Fruit fly (Drosophila melanogaster) whole organism, wandering third instar larva: Measurements from ENCODE around the gene fz4.

Experiments used
- Abd-B ChIP-seq: fragments of >200 bp; optimal IDR thresholded peaks from 2 replicates; lab custom pipeline; 2017; ENCODE audit warnings: missing biosample characterization, missing genetic modification characterization
- CG32264 ChIP-seq: fragments of 200-800 bp; sonication (Bioruptor generic); optimal IDR thresholded peaks from 2 replicates; lab custom pipeline; 2016; ENCODE audit warnings: missing biosample characterization, missing genetic modification characterization
- CG9705 ChIP-seq: fragments of 200-800 bp; sonication (Bioruptor generic); optimal IDR thresholded peaks from 2 replicates; lab custom pipeline; 2018; ENCODE audit warnings: missing biosample characterization, mild to moderate bottlenecking, missing genetic modification characterization
- CrebA ChIP-seq: fragments of 200-800 bp; sonication (Bioruptor generic); optimal IDR thresholded peaks from 2 replicates; lab custom pipeline; 2016; ENCODE audit warnings: missing biosample characterization, mild to moderate bottlenecking, missing genetic modification characterization, borderline replicate concordance
- Dfd ChIP-seq: fragments of >200 bp; optimal IDR thresholded peaks from 2 replicates; lab custom pipeline; 2017; ENCODE audit warnings: missing biosample characterization, missing genetic modification characterization
- Dif ChIP-seq: fragments of 200-275, 200-300 bp; sonication (Bioruptor generic); optimal IDR thresholded peaks from 2 replicates; lab custom pipeline; 2018; ENCODE audit warnings: missing biosample characterization, missing genetic modification characterization; ENCODE audit not compliant: partially characterized antibody
- GATAd ChIP-seq: sonication (Bioruptor generic); optimal IDR thresholded peaks from 2 replicates; lab custom pipeline; 2016; ENCODE audit warnings: missing biosample characterization, missing genetic modification characterization
- HLH106 ChIP-seq: fragments of 200-800 bp; optimal IDR thresholded peaks from 3 replicates; lab custom pipeline; 2019; ENCODE audit warnings: missing biosample characterization, mild to moderate bottlenecking, missing genetic modification characterization, moderate library complexity
- Hnf4 ChIP-seq: fragments of 200-800 bp; sonication (Bioruptor generic); optimal IDR thresholded peaks from 2 replicates; lab custom pipeline; 2016; ENCODE audit warnings: missing biosample characterization, mild to moderate bottlenecking, missing genetic modification characterization
- Hr78 ChIP-seq: fragments of >200 bp; optimal IDR thresholded peaks from 2 replicates; lab custom pipeline; 2017; ENCODE audit warnings: missing biosample characterization, missing genetic modification characterization
- Hr83 ChIP-seq: fragments of 200-300 bp; sonication (Bioruptor generic); optimal IDR thresholded peaks from 2 replicates; lab custom pipeline; 2016; ENCODE audit warnings: missing biosample characterization, mild to moderate bottlenecking, missing genetic modification characterization, moderate library complexity; ENCODE audit not compliant: poor library complexity, severe bottlenecking
- Jra ChIP-seq: sonication (Bioruptor generic); optimal IDR thresholded peaks from 2 replicates; lab custom pipeline; 2016; ENCODE audit warnings: missing biosample characterization, missing genetic modification characterization
- Mio ChIP-seq: sonication (Bioruptor generic); optimal IDR thresholded peaks from 2 replicates; lab custom pipeline; 2016; ENCODE audit warnings: missing biosample characterization, missing genetic modification characterization
- Myc ChIP-seq: fragments of >200 bp; optimal IDR thresholded peaks from 2 replicates; lab custom pipeline; 2017
- N ChIP-seq: fragments of >200 bp; optimal IDR thresholded peaks from 2 replicates; lab custom pipeline; 2018; ENCODE audit warnings: missing biosample characterization, missing external identifiers, missing genetic modification characterization
- OdsH ChIP-seq: fragments of 200-800 bp; sonication (Bioruptor generic); optimal IDR thresholded peaks from 2 replicates; lab custom pipeline; 2016; ENCODE audit warnings: missing biosample characterization, mild to moderate bottlenecking, missing genetic modification characterization
- Rel ChIP-seq, 2 experiments: fragments of 200-800 bp; sonication (Bioruptor generic) in 1 of 2; optimal IDR thresholded peaks; 2 replicates in 1 of 2; 3 replicates in 1 of 2; lab custom pipeline; 2016 to 2019; ENCODE audit warnings: mild to moderate bottlenecking in 2 of 2, missing biosample characterization in 2 of 2, missing genetic modification characterization in 2 of 2, moderate library complexity in 1 of 2
- Sp1 ChIP-seq: fragments of 200-800 bp; sonication (Bioruptor generic); optimal IDR thresholded peaks from 3 replicates; lab custom pipeline; 2019; ENCODE audit warnings: missing biosample characterization, mild to moderate bottlenecking, missing genetic modification characterization, moderate library complexity
- Vsx2 ChIP-seq: fragments of 200-300, 225-300 bp; sonication (Bioruptor generic); optimal IDR thresholded peaks from 2 replicates; lab custom pipeline; 2018; ENCODE audit warnings: missing biosample characterization, missing genetic modification characterization; ENCODE audit not compliant: partially characterized antibody
- br ChIP-seq: fragments of 200-800 bp; sonication (Bioruptor generic); optimal IDR thresholded peaks from 2 replicates; lab custom pipeline; 2016; ENCODE audit warnings: missing biosample characterization, missing genetic modification characterization
- brk ChIP-seq: fragments of 200-800 bp; sonication (Bioruptor generic); optimal IDR thresholded peaks from 2 replicates; lab custom pipeline; 2016; ENCODE audit warnings: missing biosample characterization, mild to moderate bottlenecking, missing genetic modification characterization
- dl ChIP-seq, 2 experiments: fragments of 175-275, 200-275 bp in 1 of 2; fragments of 200-275 bp in 1 of 2; sonication (Bioruptor generic); optimal IDR thresholded peaks; lab custom pipeline; 2018; ENCODE audit warnings: mild to moderate bottlenecking in 2 of 2, missing biosample characterization in 2 of 2, missing genetic modification characterization in 2 of 2, moderate library complexity in 2 of 2; ENCODE audit not compliant: partially characterized antibody in 2 of 2, insufficient read depth in 1 of 2
- dmrt93B ChIP-seq: fragments of 200-800 bp; sonication (Bioruptor generic); optimal IDR thresholded peaks from 2 replicates; lab custom pipeline; 2018; ENCODE audit warnings: missing biosample characterization, mild to moderate bottlenecking, missing genetic modification characterization
- dsf ChIP-seq: sonication (Bioruptor generic); optimal IDR thresholded peaks from 2 replicates; lab custom pipeline; 2016; ENCODE audit warnings: missing biosample characterization, missing genetic modification characterization, borderline replicate concordance
- ey ChIP-seq: fragments of 200-800 bp; sonication (Bioruptor generic); optimal IDR thresholded peaks from 2 replicates; lab custom pipeline; 2016; ENCODE audit warnings: missing biosample characterization, missing genetic modification characterization
- foxo ChIP-seq, 2 experiments: fragments of 200-800 bp; sonication (Bioruptor generic); optimal IDR thresholded peaks; 2 replicates in 1 of 2; 3 replicates in 1 of 2; lab custom pipeline; 2016 to 2017; ENCODE audit warnings: missing biosample characterization in 2 of 2, missing genetic modification characterization in 2 of 2
- fru ChIP-seq: fragments of 200-800 bp; sonication (Bioruptor generic); optimal IDR thresholded peaks from 3 replicates; lab custom pipeline; 2016; ENCODE audit warnings: missing biosample characterization, mild to moderate bottlenecking, missing genetic modification characterization
- h ChIP-seq: fragments of 200-800 bp; sonication (Bioruptor generic); optimal IDR thresholded peaks from 3 replicates; lab custom pipeline; 2016; ENCODE audit warnings: missing biosample characterization, mild to moderate bottlenecking, missing genetic modification characterization
- jim ChIP-seq: fragments of 175-275, 200-325 bp; sonication (Bioruptor generic); optimal IDR thresholded peaks from 2 replicates; lab custom pipeline; 2016; ENCODE audit warnings: missing biosample characterization, mild to moderate bottlenecking, missing genetic modification characterization
- lola ChIP-seq: fragments of >200 bp; optimal IDR thresholded peaks from 2 replicates; lab custom pipeline; 2017; ENCODE audit warnings: missing biosample characterization, missing genetic modification characterization
- pan ChIP-seq: fragments of >200 bp; optimal IDR thresholded peaks from 2 replicates; lab custom pipeline; 2017
- psq ChIP-seq: fragments of 200-800 bp; sonication (Bioruptor generic); optimal IDR thresholded peaks from 3 replicates; lab custom pipeline; 2017; ENCODE audit warnings: missing biosample characterization, mild to moderate bottlenecking, missing genetic modification characterization, moderate library complexity
- rgr ChIP-seq: fragments of 200-800 bp; sonication (Bioruptor generic); optimal IDR thresholded peaks from 3 replicates; lab custom pipeline; 2016; ENCODE audit warnings: missing biosample characterization, mild to moderate bottlenecking, missing genetic modification characterization
- sage ChIP-seq: fragments of 200-800 bp; sonication (Bioruptor generic); optimal IDR thresholded peaks from 2 replicates; lab custom pipeline; 2016; ENCODE audit warnings: missing biosample characterization, mild to moderate bottlenecking, missing genetic modification characterization
- sv ChIP-seq: fragments of 200-800 bp; sonication (Bioruptor generic); optimal IDR thresholded peaks from 3 replicates; lab custom pipeline; 2016; ENCODE audit warnings: missing biosample characterization, missing genetic modification characterization
- tai ChIP-seq: sonication (Bioruptor generic); optimal IDR thresholded peaks from 2 replicates; lab custom pipeline; 2016; ENCODE audit warnings: missing biosample characterization, missing genetic modification characterization
- usp ChIP-seq: fragments of >200 bp; optimal IDR thresholded peaks from 2 replicates; lab custom pipeline; 2017; ENCODE audit warnings: missing biosample characterization, missing genetic modification characterization
- woc ChIP-seq: sonication (Bioruptor generic); optimal IDR thresholded peaks from 2 replicates; lab custom pipeline; 2016; ENCODE audit warnings: missing biosample characterization, mild to moderate bottlenecking, missing genetic modification characterization

Gene fz4

DNA sequence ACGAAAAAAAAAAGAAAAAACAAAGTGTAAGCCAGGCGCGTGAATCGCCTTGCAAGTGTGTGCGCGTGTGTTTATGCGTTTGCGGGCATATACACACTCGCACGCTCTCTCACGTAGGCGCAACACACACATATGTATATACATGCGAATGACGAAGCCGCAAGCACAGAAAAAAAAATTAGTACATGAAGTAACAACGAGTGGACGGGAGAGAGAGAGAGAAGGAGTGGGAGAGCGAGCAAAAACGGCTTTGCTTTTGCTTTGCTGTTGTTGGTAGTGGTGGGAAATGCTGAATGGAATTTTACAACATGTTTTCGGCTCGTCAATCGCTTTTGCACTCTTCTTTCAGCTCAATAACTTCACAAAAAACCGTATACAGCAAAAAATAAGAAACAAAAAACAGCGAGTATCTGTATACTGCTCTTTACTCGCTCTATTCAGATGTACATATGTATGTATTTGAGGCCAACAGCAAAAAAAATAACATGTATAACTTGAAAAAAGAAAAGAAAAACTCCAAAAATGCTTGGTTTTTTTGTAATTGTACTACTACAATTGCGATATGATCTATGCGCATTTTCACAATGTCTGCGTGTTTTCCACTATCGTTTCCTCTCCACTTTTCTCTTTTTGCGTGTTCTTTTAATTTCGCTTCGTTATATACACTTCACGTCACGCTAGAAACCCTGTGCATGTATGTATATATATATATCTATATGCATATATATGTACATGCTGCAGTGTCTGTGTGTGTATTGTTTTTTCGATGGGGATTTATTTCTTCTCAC is 12.9 kb downstream of the fz4 start:
- no peak for TF ChIP-seq h (GFP tag; lab: Kevin White, UChicago)
- no peak for TF ChIP-seq usp (GFP tag; lab: Kevin White, UChicago)
- TF ChIP-seq sage (GFP tag; lab: Kevin White, UChicago) = peak; percentile 32
- no peak for TF ChIP-seq CG9705 (GFP tag; lab: Kevin White, UChicago)
- TF ChIP-seq Dfd (GFP tag; lab: Kevin White, UChicago) = no peak
- TF ChIP-seq Dif (GFP tag; lab: Kevin White, UChicago) = peak; percentile 21
- peak in 1 of 2 experiments; percentile 46 for TF ChIP-seq dl (GFP tag; optimal IDR thresholded peaks at IDR 0.05; lab: Kevin White, UChicago; ENCODE audit: insufficient read depth in 1 of 2, partially characterized antibody in 2 of 2)
- TF ChIP-seq Myc (lab: Kevin White, UChicago) = no peak
- peak; percentile 82 for TF ChIP-seq fru (GFP tag; lab: Kevin White, UChicago)
- TF ChIP-seq br (GFP tag; lab: Kevin White, UChicago) = no peak
- TF ChIP-seq CG32264 (GFP tag; lab: Kevin White, UChicago) = no peak
- peak; percentile 28 for TF ChIP-seq Hr83 (GFP tag; lab: Kevin White, UChicago)
- no peak for TF ChIP-seq Mio (GFP tag; lab: Kevin White, UChicago)
- no peak for TF ChIP-seq foxo (GFP tag; optimal IDR thresholded peaks at IDR 0.05; lab: Kevin White, UChicago)
- TF ChIP-seq rgr (GFP tag; lab: Kevin White, UChicago) = no peak
- TF ChIP-seq jim (GFP tag; lab: Kevin White, UChicago) = no peak
- TF ChIP-seq Hnf4 = no peak
- no peak for TF ChIP-seq psq (GFP tag; lab: Kevin White, UChicago)
- TF ChIP-seq Vsx2 = no peak
- TF ChIP-seq sv = no peak
- TF ChIP-seq GATAd (GFP tag; lab: Kevin White, UChicago) = no peak
- TF ChIP-seq OdsH = no peak
- no peak for TF ChIP-seq lola (GFP tag; lab: Kevin White, UChicago)
- peak; percentile 44 for TF ChIP-seq brk (GFP tag; lab: Kevin White, UChicago)
- no peak for TF ChIP-seq Sp1 (GFP tag; lab: Kevin White, UChicago)
- no peak for TF ChIP-seq tai (GFP tag; lab: Kevin White, UChicago)

DNA sequence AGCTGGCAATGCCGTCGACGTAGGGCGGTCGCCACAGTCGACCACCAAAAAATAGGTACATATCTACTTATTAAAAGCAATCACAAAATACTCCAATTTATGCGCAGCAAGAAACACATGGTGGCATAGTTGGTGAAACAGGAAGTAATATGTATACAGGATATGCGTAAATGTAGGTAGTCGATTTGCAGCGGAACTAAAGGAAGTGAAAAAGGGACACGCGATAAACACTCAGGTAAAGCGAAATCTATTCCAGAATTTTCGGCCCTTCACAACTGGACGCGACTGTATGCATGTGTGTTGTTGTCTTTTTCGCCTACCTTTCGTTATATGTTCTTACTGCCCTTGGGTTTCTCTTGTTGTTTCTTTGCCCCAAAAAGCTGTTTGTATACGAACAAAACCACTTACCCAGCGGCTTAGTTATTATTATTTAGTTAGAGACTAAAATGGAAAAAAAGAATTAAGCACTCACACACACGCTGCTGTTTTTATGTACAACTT is 13.6 kb downstream of the fz4 start:
- no peak for TF ChIP-seq Dif (GFP tag; lab: Kevin White, UChicago)
- no peak for TF ChIP-seq lola (GFP tag; lab: Kevin White, UChicago)
- TF ChIP-seq Hnf4 = peak; percentile 29
- peak; percentile 73 for TF ChIP-seq OdsH
- no peak for TF ChIP-seq dsf (GFP tag; lab: Kevin White, UChicago)
- TF ChIP-seq rgr (GFP tag; lab: Kevin White, UChicago) = peak; percentile 68
- peak in 1 of 2 experiments; percentile 82 for TF ChIP-seq foxo (GFP tag; optimal IDR thresholded peaks at IDR 0.05; lab: Kevin White, UChicago)
- peak; percentile 77 for TF ChIP-seq psq (GFP tag; lab: Kevin White, UChicago)
- peak; percentile 83 for TF ChIP-seq ey (GFP tag; lab: Kevin White, UChicago)
- TF ChIP-seq Abd-B (GFP tag; lab: Kevin White, UChicago) = no peak
- TF ChIP-seq usp (GFP tag; lab: Kevin White, UChicago) = no peak
- peak; percentile 70 for TF ChIP-seq dmrt93B (GFP tag; lab: Kevin White, UChicago)
- peak; percentile 86 for TF ChIP-seq br (GFP tag; lab: Kevin White, UChicago)
- no peak for TF ChIP-seq Myc (lab: Kevin White, UChicago)
- TF ChIP-seq h (GFP tag; lab: Kevin White, UChicago) = peak; percentile 76
- peak; percentile 81 for TF ChIP-seq fru (GFP tag; lab: Kevin White, UChicago)
- TF ChIP-seq Jra (GFP tag; lab: Kevin White, UChicago) = no peak
- peak; percentile 84 for TF ChIP-seq Sp1 (GFP tag; lab: Kevin White, UChicago)
- peak; percentile 74 for TF ChIP-seq sv
- no peak for TF ChIP-seq GATAd (GFP tag; lab: Kevin White, UChicago)
- no peak for TF ChIP-seq Hr83 (GFP tag; lab: Kevin White, UChicago)
- TF ChIP-seq CrebA (GFP tag; lab: Kevin White, UChicago) = no peak
- no peak for TF ChIP-seq Rel (GFP tag; optimal IDR thresholded peaks at IDR 0.05; lab: Kevin White, UChicago)
- peak; percentile 46 for TF ChIP-seq Rel (tag; optimal IDR thresholded peaks at IDR 0.05; lab: Kevin White, UChicago)
- no peak for TF ChIP-seq N (GFP tag; lab: Kevin White, UChicago)
- peak; percentile 86 for TF ChIP-seq HLH106
- no peak for TF ChIP-seq pan
- no peak for TF ChIP-seq Vsx2
- peak; percentile 64 for TF ChIP-seq CG9705 (GFP tag; lab: Kevin White, UChicago)
- TF ChIP-seq CG32264 (GFP tag; lab: Kevin White, UChicago) = peak; percentile 18
- TF ChIP-seq tai (GFP tag; lab: Kevin White, UChicago) = no peak
- TF ChIP-seq sage (GFP tag; lab: Kevin White, UChicago) = no peak
- TF ChIP-seq woc = peak; percentile 78
- no peak for TF ChIP-seq Mio (GFP tag; lab: Kevin White, UChicago)
- TF ChIP-seq Dfd (GFP tag; lab: Kevin White, UChicago) = no peak
- TF ChIP-seq Hr78 (GFP tag; lab: Kevin White, UChicago) = no peak
